Worm (Caenorhabditis elegans) whole organism, midembryonic: ENCODE results near the gene del-8.

ENCODE experiments used
- T22C8.4 ChIP-seq: fragments of 200-800 bp; sonication (Bioruptor generic); IDR thresholded peaks from 2 replicates; pipeline ENCODE4 v1.3.6; 2022; ENCODE audit warnings: missing genetic modification characterization, missing compliant biosample characterization
- cog-1 ChIP-seq: sonication (generic microtip); optimal IDR thresholded peaks from 2 replicates; lab custom pipeline; 2016; ENCODE audit warnings: missing genetic modification characterization, missing compliant biosample characterization
- flt-1 ChIP-seq: fragments of 200-800 bp; sonication (Bioruptor generic); IDR thresholded peaks from 2 replicates; pipeline ENCODE4 v1.3.6; 2022; ENCODE audit warnings: missing genetic modification characterization, missing compliant biosample characterization
- klf-2 ChIP-seq: fragments of 200-800 bp; sonication (Bioruptor generic); conservative IDR thresholded peaks from 2 replicates; pipeline ENCODE4 v1.3.6; 2022; ENCODE audit warnings: missing genetic modification reagents, missing genetic modification characterization, missing compliant biosample characterization
- med-1 ChIP-seq: sonication (generic microtip); optimal IDR thresholded peaks from 2 replicates; lab custom pipeline; 2017; ENCODE audit warnings: missing genetic modification characterization, mild to moderate bottlenecking, missing compliant biosample characterization, antibody characterized with exemption, missing genetic modification reagents; ENCODE audit not compliant: insufficient read depth
- ref-1 ChIP-seq: fragments of 200-800 bp; sonication (Bioruptor generic); conservative IDR thresholded peaks from 2 replicates; pipeline ENCODE4 v1.3.6; 2022; ENCODE audit warnings: missing genetic modification reagents, missing genetic modification characterization, missing compliant biosample characterization
- tab-1 ChIP-seq: fragments of 200-800 bp; sonication (Bioruptor generic); IDR thresholded peaks from 2 replicates; pipeline ENCODE4 v1.3.6; 2022; ENCODE audit warnings: missing genetic modification characterization, missing compliant biosample characterization
- ztf-23 ChIP-seq: fragments of 200-800 bp; sonication (Bioruptor generic); IDR thresholded peaks from 2 replicates; pipeline ENCODE4 v1.3.6; 2022; ENCODE audit warnings: missing genetic modification reagents, missing genetic modification characterization, missing compliant biosample characterization
- ztf-29 ChIP-seq: fragments of 200-800 bp; sonication (Bioruptor generic); IDR thresholded peaks from 2 replicates; pipeline ENCODE4 v1.3.6; 2022; ENCODE audit warnings: missing genetic modification reagents, missing genetic modification characterization, missing compliant biosample characterization

The del-8 gene

ce11 chrX:9589123-9589522 is at the start of gene del-8:
Gene del-8 (plus strand): TSS chrX:9589423.
- TF ChIP-seq ztf-23 (GFP tag; lab: Robert Waterston, UW), result no peak
- TF ChIP-seq cog-1 (tag; lab: Kevin White, UChicago), result no peak
- no peak for TF ChIP-seq klf-2
- no peak for TF ChIP-seq flt-1 (GFP tag; lab: Robert Waterston, UW)
- no peak for TF ChIP-seq tab-1 (GFP tag; lab: Robert Waterston, UW)
- no peak for TF ChIP-seq ref-1
- TF ChIP-seq med-1 (GFP tag; lab: Kevin White, UChicago), result no peak
- no peak for TF ChIP-seq ztf-29
- no peak for TF ChIP-seq T22C8.4 (GFP tag; lab: Robert Waterston, UW)

DNA sequence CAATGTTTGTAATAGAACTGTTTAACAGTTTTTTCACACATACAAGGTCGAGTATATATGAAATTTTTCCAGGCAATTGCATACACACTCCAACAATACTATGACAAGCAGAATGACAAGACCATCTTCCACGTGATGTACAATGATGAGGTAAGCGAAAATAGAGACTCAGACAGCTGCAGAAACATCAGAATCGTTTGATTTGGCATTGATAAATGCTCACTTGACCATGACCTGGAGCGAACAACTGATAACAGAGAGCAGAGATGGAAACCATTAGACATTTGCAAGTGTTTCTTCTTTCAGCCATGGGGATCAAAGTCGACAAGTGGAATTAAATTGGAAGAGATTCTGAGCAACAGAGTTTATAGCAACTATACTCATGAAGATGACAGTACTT is 48.8 kb upstream of the del-8 start:
- no peak for TF ChIP-seq klf-2
- TF ChIP-seq T22C8.4 (GFP tag; lab: Robert Waterston, UW), result no peak
- no peak for TF ChIP-seq ztf-23 (GFP tag; lab: Robert Waterston, UW)
- no peak for TF ChIP-seq ztf-29

DNA sequence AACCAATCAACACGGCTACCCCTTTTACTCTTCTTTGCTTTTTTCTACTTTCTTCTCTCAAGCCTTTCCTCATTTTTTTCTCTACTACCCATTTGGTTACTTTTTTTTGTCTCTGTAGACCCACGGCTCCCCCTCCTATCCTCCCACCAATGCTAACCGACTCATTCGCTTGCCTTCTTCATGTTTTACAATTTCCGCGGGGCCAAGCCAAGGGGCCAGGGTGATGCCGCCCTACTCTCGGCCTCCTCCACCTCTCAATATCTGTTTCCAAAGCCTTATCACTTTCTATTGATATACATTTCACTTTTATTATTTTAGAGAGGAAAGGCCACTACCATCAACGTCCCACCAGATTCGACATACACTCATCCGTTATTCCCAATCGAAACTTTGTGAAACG is 45.9 kb upstream of the del-8 start, which contains the start of gene F49E2.5:
Gene F49E2.5, plus strand, starts transcription at position 301 of the 400 bp plus-strand sequence.
- TF ChIP-seq flt-1 (GFP tag; lab: Robert Waterston, UW) (no peak), ztf-23 (GFP tag; lab: Robert Waterston, UW) (no peak), ztf-29 (no peak), tab-1 (GFP tag; lab: Robert Waterston, UW) (no peak), T22C8.4 (GFP tag; lab: Robert Waterston, UW) (no peak), ref-1 (no peak), med-1 (GFP tag; lab: Kevin White, UChicago) (no peak), klf-2 (no peak), cog-1 (tag; lab: Kevin White, UChicago) (no peak)

DNA sequence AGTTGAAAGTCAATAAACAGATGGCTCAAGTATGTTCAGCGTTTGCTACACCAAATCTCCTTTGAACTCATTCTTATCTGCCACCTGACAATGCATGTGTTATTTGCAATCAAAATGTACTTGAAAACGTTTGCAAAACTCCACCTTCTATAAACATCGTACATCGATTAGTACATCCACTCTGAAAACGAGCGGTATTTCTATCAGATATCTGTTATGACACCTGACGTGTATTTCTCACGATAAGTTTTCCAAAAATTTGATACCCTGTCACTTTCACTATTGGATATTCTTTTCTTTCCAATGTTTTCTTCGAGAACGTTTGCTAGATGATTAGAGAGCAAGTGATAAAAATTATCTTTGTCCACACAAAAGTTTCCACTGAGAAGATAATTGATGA is 44.8 kb upstream of the del-8 start:
- no peak for TF ChIP-seq ztf-29
- TF ChIP-seq med-1 (GFP tag; lab: Kevin White, UChicago), result no peak
- TF ChIP-seq T22C8.4 (GFP tag; lab: Robert Waterston, UW), result no peak
- no peak for TF ChIP-seq klf-2
- TF ChIP-seq ref-1, result no peak
- TF ChIP-seq cog-1 (tag; lab: Kevin White, UChicago), result no peak
- TF ChIP-seq flt-1 (GFP tag; lab: Robert Waterston, UW), result no peak
- TF ChIP-seq ztf-23 (GFP tag; lab: Robert Waterston, UW), result no peak
- TF ChIP-seq tab-1 (GFP tag; lab: Robert Waterston, UW), result no peak

ce11 chrX:9546640-9547039 is 42.6 kb upstream of the del-8 start:
- no peak for TF ChIP-seq ztf-23 (GFP tag; lab: Robert Waterston, UW)
- TF ChIP-seq cog-1 (tag; lab: Kevin White, UChicago), result no peak
- no peak for TF ChIP-seq T22C8.4 (GFP tag; lab: Robert Waterston, UW)
- TF ChIP-seq klf-2, result no peak
- TF ChIP-seq flt-1 (GFP tag; lab: Robert Waterston, UW), result no peak
- no peak for TF ChIP-seq ref-1
- no peak for TF ChIP-seq med-1 (GFP tag; lab: Kevin White, UChicago)
- no peak for TF ChIP-seq ztf-29
- TF ChIP-seq tab-1 (GFP tag; lab: Robert Waterston, UW), result no peak

DNA sequence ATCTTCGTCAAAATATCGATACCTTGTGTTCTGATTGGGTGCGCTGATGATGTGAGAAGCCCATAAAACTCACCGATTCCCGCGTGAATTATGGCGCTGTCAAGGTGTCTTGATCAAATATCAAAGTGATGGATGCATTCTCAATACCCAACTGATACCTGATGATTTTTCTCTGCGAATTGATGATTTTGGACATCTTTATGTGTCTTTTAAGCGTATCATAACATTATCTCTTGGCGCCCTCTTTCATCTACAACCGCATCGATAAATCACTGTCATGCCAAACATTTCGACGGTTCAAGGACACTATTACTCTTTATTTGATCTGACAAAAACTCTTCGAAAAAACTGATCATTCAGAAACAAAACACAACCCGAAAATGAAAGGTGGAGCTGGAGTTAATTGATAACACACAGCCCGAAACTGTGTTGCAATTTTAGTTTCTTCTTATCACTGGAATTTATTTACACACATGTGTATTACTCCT is 41.9 kb upstream of the del-8 start:
- no peak for TF ChIP-seq med-1 (GFP tag; lab: Kevin White, UChicago)

DNA sequence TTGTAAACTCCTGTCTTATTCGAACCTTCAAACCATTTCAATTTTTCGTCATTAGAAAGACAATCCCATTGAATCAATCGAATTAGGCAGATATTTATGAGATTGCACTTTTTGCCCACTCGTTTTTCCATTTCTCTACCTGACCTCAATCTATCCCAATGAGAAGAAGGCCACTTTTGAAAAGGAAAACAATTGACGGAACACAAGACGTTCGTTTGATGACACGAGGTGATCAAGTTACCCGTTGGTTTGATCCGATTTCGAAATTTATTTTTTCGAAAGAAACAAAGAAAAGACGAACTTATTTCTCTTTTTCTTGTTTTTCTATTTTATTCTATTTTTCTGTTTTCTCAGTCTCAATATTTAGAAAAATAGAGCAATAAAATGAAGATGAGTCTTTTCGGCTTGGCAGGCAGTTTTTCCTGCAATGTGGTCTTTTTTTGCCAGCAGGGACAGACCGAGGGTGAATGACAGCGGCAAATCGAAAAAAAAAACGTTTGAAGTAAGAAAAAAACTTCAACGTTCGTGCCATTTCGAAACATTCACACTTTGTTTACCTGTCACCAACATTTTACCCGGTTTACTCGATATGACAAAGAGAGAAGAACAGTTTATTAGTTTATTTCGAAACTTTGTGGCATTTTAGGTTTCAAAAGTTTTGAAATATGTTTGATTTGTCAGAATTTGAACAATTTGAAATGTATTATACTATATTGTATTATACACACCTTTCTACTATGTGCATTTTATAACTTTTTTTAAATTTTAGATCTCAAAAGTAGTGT is 41.0 kb upstream of the del-8 start:
- TF ChIP-seq ref-1 (no peak), ztf-29 (no peak), tab-1 (GFP tag; lab: Robert Waterston, UW) (no peak), flt-1 (GFP tag; lab: Robert Waterston, UW) (no peak), cog-1 (tag; lab: Kevin White, UChicago) (no peak)

ce11 chrX:9548890-9549289 is 40.3 kb upstream of the del-8 start:
- TF ChIP-seq ztf-29 (no peak), med-1 (GFP tag; lab: Kevin White, UChicago) (no peak), cog-1 (tag; lab: Kevin White, UChicago) (no peak), klf-2 (no peak), tab-1 (GFP tag; lab: Robert Waterston, UW) (no peak), T22C8.4 (GFP tag; lab: Robert Waterston, UW) (no peak), ztf-23 (GFP tag; lab: Robert Waterston, UW) (no peak), ref-1 (no peak), flt-1 (GFP tag; lab: Robert Waterston, UW) (no peak)

DNA sequence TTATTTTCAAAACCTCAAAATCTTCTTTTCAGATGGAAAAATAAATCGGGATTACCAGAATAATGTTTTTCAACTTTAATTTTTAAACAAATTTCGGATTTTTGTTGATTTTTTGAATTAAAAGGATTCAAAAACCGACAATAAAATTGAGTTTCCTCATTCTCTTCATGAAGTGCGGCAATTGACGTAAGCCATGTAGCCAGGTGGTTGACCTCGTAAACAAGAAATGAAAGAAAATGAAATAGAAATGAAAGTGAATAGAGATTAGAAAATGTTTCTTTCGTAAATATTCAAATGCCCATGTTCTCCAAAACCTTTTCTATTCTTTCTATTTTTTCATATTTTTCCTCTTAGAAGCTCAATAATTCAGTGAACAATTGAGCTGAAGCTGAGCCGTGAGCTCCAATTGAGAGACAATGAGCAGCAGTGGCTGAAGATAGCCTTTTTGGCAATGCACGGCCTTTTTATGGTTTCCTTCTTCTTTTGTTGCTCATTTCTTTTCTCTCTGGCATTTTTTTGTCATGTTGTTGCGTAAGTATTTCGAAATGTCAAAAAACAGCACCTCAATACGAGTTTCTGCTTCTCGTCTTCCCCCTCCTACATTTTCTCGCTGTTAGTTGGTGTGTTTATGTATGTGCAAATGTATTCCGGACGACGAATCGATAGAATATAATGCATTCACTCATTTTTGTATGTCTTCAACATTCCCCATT is 39.4 kb upstream of the del-8 start:
- no peak for TF ChIP-seq ref-1
- no peak for TF ChIP-seq klf-2
- no peak for TF ChIP-seq tab-1 (GFP tag; lab: Robert Waterston, UW)
- TF ChIP-seq ztf-29, result no peak
- no peak for TF ChIP-seq med-1 (GFP tag; lab: Kevin White, UChicago)

DNA sequence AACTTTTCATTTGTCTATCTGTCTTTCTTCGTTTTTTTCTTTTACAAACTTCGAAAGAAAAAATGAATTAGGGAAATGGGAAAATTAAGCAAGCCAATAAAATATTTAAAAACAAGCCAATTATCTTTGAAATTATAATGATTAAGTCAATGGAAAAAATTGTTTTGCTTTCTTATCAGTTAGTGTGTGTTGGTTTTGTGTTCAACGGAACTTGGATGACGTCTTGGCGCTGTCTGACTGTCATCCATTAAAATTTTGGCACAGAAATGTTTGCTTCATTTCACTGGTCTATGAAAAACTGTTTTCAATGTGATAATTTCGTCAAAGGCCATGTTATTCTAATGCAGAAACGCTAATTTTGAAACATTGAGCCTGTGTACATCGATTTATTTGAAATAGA is 38.7 kb upstream of the del-8 start:
- no peak for TF ChIP-seq med-1 (GFP tag; lab: Kevin White, UChicago)
- TF ChIP-seq cog-1 (tag; lab: Kevin White, UChicago), result no peak
- no peak for TF ChIP-seq ref-1
- no peak for TF ChIP-seq ztf-29
- TF ChIP-seq ztf-23 (GFP tag; lab: Robert Waterston, UW), result no peak
- no peak for TF ChIP-seq T22C8.4 (GFP tag; lab: Robert Waterston, UW)
